Worm (Caenorhabditis elegans) whole organism, L4 larva: ENCODE data around the gene F28C6.8.

Experiments
- ZK337.2 ChIP-seq: fragments of 200-800 bp; sonication (Bioruptor generic); IDR thresholded peaks from 2 replicates; pipeline ENCODE4 v1.3.6; 2022; ENCODE audit warnings: missing genetic modification reagents, missing genetic modification characterization, missing compliant biosample characterization
- dpl-1 ChIP-seq: fragments of 150-350 bp; optimal IDR thresholded peaks from 2 replicates; lab custom pipeline; 2014; ENCODE audit warnings: missing biosample characterization, missing genetic modification reagents, missing genetic modification characterization
- nhr-102 ChIP-seq: sonication (generic microtip); optimal IDR thresholded peaks from 2 replicates; lab custom pipeline; 2016; ENCODE audit warnings: mild to moderate bottlenecking, missing genetic modification characterization, moderate library complexity, missing compliant biosample characterization
- nhr-11 ChIP-seq: fragments of 150-350 bp; optimal IDR thresholded peaks from 2 replicates; lab custom pipeline; 2014; ENCODE audit warnings: missing biosample characterization, missing genetic modification characterization
- nhr-76 ChIP-seq: fragments of 150-350 bp; optimal IDR thresholded peaks from 2 replicates; lab custom pipeline; 2014; ENCODE audit warnings: missing biosample characterization, missing genetic modification characterization
- sdz-12 ChIP-seq: fragments of 200-800 bp; sonication (Bioruptor generic); optimal IDR thresholded peaks from 2 replicates; lab custom pipeline; 2018; ENCODE audit warnings: mild to moderate bottlenecking, missing genetic modification characterization, missing compliant biosample characterization
- skn-1 ChIP-seq: fragments of 150-350 bp; optimal IDR thresholded peaks from 2 replicates; lab custom pipeline; 2014; ENCODE audit warnings: missing biosample characterization, missing genetic modification characterization

DNA sequence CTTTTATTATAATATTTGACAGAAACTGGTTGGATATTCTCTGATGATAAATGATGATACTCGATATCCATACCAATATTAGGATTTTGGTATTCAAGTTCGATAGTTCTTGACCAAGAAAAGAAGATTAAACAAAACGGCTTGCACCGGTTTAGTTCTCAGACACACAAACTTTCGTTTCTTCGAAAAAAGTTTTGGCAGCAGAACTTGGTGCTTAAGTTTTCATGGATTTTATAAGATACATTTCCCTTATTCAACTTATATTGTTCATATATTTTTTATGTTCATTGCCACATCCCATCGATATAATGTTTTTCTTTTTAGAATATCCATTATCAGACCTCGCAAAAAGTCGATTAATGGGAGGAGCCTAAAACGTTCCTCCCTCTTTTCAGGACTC is 16.0 kb upstream of the F28C6.8 start, which contains the start of gene aptf-4:
- TF ChIP-seq nhr-76 (tag; lab: Kevin White, UChicago) (no peak), ZK337.2 (no peak), sdz-12 (GFP tag; lab: Kevin White, UChicago) (no peak), nhr-11 (tag; lab: Kevin White, UChicago) (no peak), nhr-102 (no peak), dpl-1 (GFP tag; lab: Kevin White, UChicago) (no peak), skn-1 (no peak)
